Fruit fly (Drosophila melanogaster): ENCODE measurements around the gene CG18477.
A peak's percentile ranks its signal among the peaks of the same experiment; 100 is the strongest.
"Not testable (repeated sequence)": the region's sequence is repeated elsewhere in the genome, so short reads cannot be mapped to it uniquely, and the experiment has no call there.

CG18477 gene

dm6 chr2L:15660741-15661140, at the start of gene CG18477:
Gene CG18477, plus strand, starts transcription at chr2L:15661041.
- not testable (repeated sequence) for TF ChIP-seq CG3995, NK7.1, Bdp1 (GFP tag; optimal IDR thresholded peaks at IDR 0.05)

DNA sequence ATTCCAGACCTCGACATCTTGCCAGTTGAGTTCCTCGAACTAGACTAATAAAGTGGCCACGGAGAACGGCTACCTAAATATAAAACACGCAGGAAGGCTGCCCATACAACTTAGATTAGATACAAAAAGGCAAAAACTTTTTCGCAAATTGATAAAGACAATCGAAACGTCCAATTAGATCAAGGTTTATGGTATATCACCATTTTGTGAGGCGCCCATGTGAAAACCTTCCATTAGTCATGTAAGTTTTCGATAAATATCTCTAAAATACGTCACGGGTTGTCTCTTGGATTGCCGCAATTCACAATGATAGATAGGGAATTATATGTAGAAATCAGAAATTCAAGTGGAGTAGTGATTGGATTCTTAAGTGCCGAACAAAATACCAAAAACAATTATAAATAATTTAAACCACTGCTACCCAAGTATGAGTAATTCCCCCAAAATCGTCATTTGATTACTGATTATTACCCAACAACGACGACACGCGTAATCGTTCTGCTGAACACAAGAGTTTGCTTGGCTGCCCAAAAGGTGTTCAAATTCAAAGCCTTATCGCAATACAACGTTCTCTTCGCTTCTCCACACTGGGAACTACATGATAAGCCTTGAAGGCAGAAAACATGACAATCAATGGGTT, 49.1 kb upstream of the CG18477 start, which contains the start of gene CG15255:
Gene CG15255, minus strand, starts transcription at position 51 of the 640 bp plus-strand sequence.
- TF ChIP-seq exex (tag; optimal IDR thresholded peaks at IDR 0.05) (peak; percentile 100), gro (GFP tag; optimal IDR thresholded peaks at IDR 0.05) (peak; percentile 3), Lim3 (GFP tag; IDR thresholded peaks at IDR 0.05) (peak; percentile 24; the same call in 1 of the 2 replicates), schlank (tag; optimal IDR thresholded peaks at IDR 0.05) (no peak), sens-2 (GFP tag; IDR thresholded peaks at IDR 0.05) (0 out of 2 replicates have a peak, but pooled peaks have one; percentile 37), pho (GFP tag; optimal IDR thresholded peaks at IDR 0.05) (no peak), Hand (GFP tag; optimal IDR thresholded peaks at IDR 0.05) (no peak), sc (optimal IDR thresholded peaks at IDR 0.05) (no peak), sc (GFP tag; optimal IDR thresholded peaks at IDR 0.05) (no peak), mirr (GFP tag; optimal IDR thresholded peaks at IDR 0.05) (peak; percentile 86), maf-S (GFP tag; optimal IDR thresholded peaks at IDR 0.05) (no peak), HmgZ (tag; optimal IDR thresholded peaks at IDR 0.05) (peak; percentile 30), CG6272 (GFP tag; IDR thresholded peaks at IDR 0.05) (no peak), Pdp1 (GFP tag; optimal IDR thresholded peaks at IDR 0.05) (peak in 1 of 2 experiments; percentile 90), lab (GFP tag; optimal IDR thresholded peaks at IDR 0.05) (peak; percentile 4), Ets65A (GFP tag) (peak; percentile 56), klu (GFP tag; IDR thresholded peaks at IDR 0.05) (no peak), CG13894 (tag; optimal IDR thresholded peaks at IDR 0.05) (no peak), hb (GFP tag; IDR thresholded peaks at IDR 0.05; ENCODE audit: partially characterized antibody) (no peak), sug (tag; optimal IDR thresholded peaks at IDR 0.05) (peak; percentile 50), CG34376 (GFP tag; optimal IDR thresholded peaks at IDR 0.05) (peak; percentile 67), tup (GFP tag; optimal IDR thresholded peaks at IDR 0.05) (no peak), grn (GFP tag; optimal IDR thresholded peaks at IDR 0.05) (peak; percentile 69), sd (tag; optimal IDR thresholded peaks at IDR 0.05) (peak; percentile 62), CG7839 (tag; optimal IDR thresholded peaks at IDR 0.05) (no peak), Six4 (GFP tag; optimal IDR thresholded peaks at IDR 0.05) (no peak), luna (GFP tag; optimal IDR thresholded peaks at IDR 0.05) (no peak)

dm6 chr2L:15613285-15613912, 47.4 kb upstream of the CG18477 start, which contains the start of gene Semp1:
Gene Semp1, minus strand, starts transcription at chr2L:15613335.
- no peak for TF ChIP-seq sr (GFP tag; IDR thresholded peaks at IDR 0.05)
- TF ChIP-seq stwl (tag; optimal IDR thresholded peaks at IDR 0.05): peak; percentile 5
- TF ChIP-seq CG3995 (GFP tag; optimal IDR thresholded peaks at IDR 0.05): peak; percentile 95

- no peak for TF ChIP-seq jing (GFP tag; optimal IDR thresholded peaks at IDR 0.05)
- no peak for TF ChIP-seq CG8388 (GFP tag; optimal IDR thresholded peaks at IDR 0.05)
- TF ChIP-seq scrt (GFP tag; optimal IDR thresholded peaks at IDR 0.05): no peak
- peak; percentile 47 for TF ChIP-seq exex (tag; optimal IDR thresholded peaks at IDR 0.05)
- TF ChIP-seq dm (GFP tag; optimal IDR thresholded peaks at IDR 0.05): no peak
- TF ChIP-seq hbn (GFP tag; IDR thresholded peaks at IDR 0.05; ENCODE audit: partially characterized antibody): no peak
Measured at dm6 chr2L:15614728-15615127, 46.1 kb upstream of the CG18477 start, which contains the start of gene CG15254. Gene CG15254, minus strand, starts transcription at chr2L:15614828.

All from whole organism, embryonic.